Worm (Caenorhabditis elegans) whole organism, young adult: ENCODE measurements around the gene vha-19.

Experiments used
- F37B4.10 ChIP-seq: fragments of 200-800 bp; sonication (Bioruptor generic); IDR thresholded peaks from 2 replicates; pipeline ENCODE4 v1.3.6; 2022; ENCODE audit warnings: missing genetic modification characterization, missing compliant biosample characterization
- Y53F4B.3 ChIP-seq: fragments of 200-800 bp; sonication (Bioruptor generic); IDR thresholded peaks from 2 replicates; pipeline ENCODE4 v1.3.6; 2022; ENCODE audit warnings: missing genetic modification reagents, missing genetic modification characterization, missing compliant biosample characterization
- dpl-1 ChIP-seq: fragments of 150-350 bp; optimal IDR thresholded peaks from 2 replicates; lab custom pipeline; 2014; ENCODE audit warnings: missing biosample characterization, missing genetic modification reagents, missing genetic modification characterization
- pha-4 ChIP-seq: fragments of 150-350 bp; sonication (generic microtip); optimal IDR thresholded peaks from 2 replicates; lab custom pipeline; 2014; ENCODE audit warnings: missing biosample characterization, missing genetic modification reagents, missing genetic modification characterization
- snpc-4 ChIP-seq, 5 experiments: fragments of 150-350 bp in 1 of 5; sonication (generic microtip) in 4 of 5; optimal IDR thresholded peaks; 2 replicates each; lab custom pipeline; 2014 to 2018; ENCODE audit warnings: missing genetic modification characterization in 5 of 5, missing biosample characterization in 3 of 5, antibody characterized with exemption in 2 of 5, mild to moderate bottlenecking in 2 of 5, missing compliant biosample characterization in 2 of 5, missing genotype in 2 of 5, moderate library complexity in 2 of 5, missing genetic modification reagents in 1 of 5

DNA sequence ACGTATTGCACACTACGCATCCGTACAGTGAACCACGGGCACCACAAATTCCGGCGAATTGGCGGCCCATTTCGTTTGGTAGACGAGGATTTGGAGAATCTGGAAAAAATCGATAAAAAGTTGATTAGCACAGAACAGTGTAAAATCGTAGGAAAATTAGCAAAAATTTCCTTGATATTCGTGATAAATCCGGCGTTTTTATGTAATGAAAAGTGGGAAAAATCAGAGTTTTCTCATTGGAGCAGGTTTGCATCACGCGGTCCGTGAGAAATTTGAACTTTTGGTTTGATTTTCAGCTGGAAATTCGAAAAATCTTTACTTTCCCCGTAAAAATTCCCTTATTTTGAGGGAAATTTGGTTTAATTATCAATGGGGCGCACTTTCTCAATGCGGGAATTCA lies 15.1 kb downstream of the vha-19 start, which contains the start of gene B0546.4:
- no peak for TF ChIP-seq F37B4.10 (GFP tag; lab: Robert Waterston, UW)
- TF ChIP-seq Y53F4B.3 = no peak
- no peak for TF ChIP-seq dpl-1 (GFP tag; lab: Kevin White, UChicago)
- no peak for TF ChIP-seq pha-4 (tag; lab: Kevin White, UChicago)
- no peak for TF ChIP-seq snpc-4 (GFP tag; optimal IDR thresholded peaks at IDR 0.05; lab: Kevin White, UChicago)
- TF ChIP-seq snpc-4 (tag; optimal IDR thresholded peaks at IDR 0.05; lab: Kevin White, UChicago) = no peak
